Worm (Caenorhabditis elegans) whole organism, young adult: ENCODE results near the gene dhhc-4.

Source experiments
- B0035.1 ChIP-seq: sonication (generic microtip); optimal IDR thresholded peaks from 2 replicates; lab custom pipeline; 2016; ENCODE audit warnings: missing genetic modification characterization, mild to moderate bottlenecking, missing compliant biosample characterization, missing genotype, missing genetic modification reagents
- F10E7.11 ChIP-seq: sonication (generic microtip); optimal IDR thresholded peaks from 2 replicates; lab custom pipeline; 2017; ENCODE audit warnings: mild to moderate bottlenecking, missing genetic modification characterization, moderate library complexity, missing compliant biosample characterization
- F23B12.7 ChIP-seq: sonication (generic microtip); optimal IDR thresholded peaks from 2 replicates; lab custom pipeline; 2017; ENCODE audit warnings: missing genetic modification characterization, mild to moderate bottlenecking, missing compliant biosample characterization, antibody characterized with exemption, moderate library complexity; ENCODE audit not compliant: insufficient read depth
- F33H1.4 ChIP-seq: fragments of 200-800 bp; sonication (Bioruptor generic); IDR thresholded peaks from 2 replicates; pipeline ENCODE4 v1.3.6; 2022; ENCODE audit warnings: missing genetic modification reagents, missing genetic modification characterization, missing compliant biosample characterization
- T07F8.4 ChIP-seq: sonication (generic microtip); optimal IDR thresholded peaks from 2 replicates; lab custom pipeline; 2016; ENCODE audit warnings: mild to moderate bottlenecking, missing genetic modification characterization, moderate library complexity, missing compliant biosample characterization
- Y53F4B.3 ChIP-seq: fragments of 200-800 bp; sonication (Bioruptor generic); IDR thresholded peaks from 2 replicates; pipeline ENCODE4 v1.3.6; 2022; ENCODE audit warnings: missing genetic modification reagents, missing genetic modification characterization, missing compliant biosample characterization
- Y67H2A.10 ChIP-seq: fragments of 200-800 bp; sonication (Bioruptor generic); conservative IDR thresholded peaks from 2 replicates; pipeline ENCODE4 v1.3.6; 2022; ENCODE audit warnings: missing genetic modification reagents, missing genetic modification characterization, missing compliant biosample characterization
- Y95B8A.8 ChIP-seq: fragments of 200-800 bp; sonication (Bioruptor generic); IDR thresholded peaks from 2 replicates; pipeline ENCODE4 v1.3.6; 2022; ENCODE audit warnings: missing genetic modification reagents, missing genetic modification characterization, missing compliant biosample characterization
- aptf-2 ChIP-seq: fragments of 200-800 bp; sonication (Bioruptor generic); conservative IDR thresholded peaks from 2 replicates; pipeline ENCODE4 v1.3.6; 2022; ENCODE audit warnings: missing genetic modification reagents, missing genetic modification characterization, missing compliant biosample characterization
- atf-7 ChIP-seq: sonication (generic microtip); optimal IDR thresholded peaks from 2 replicates; lab custom pipeline; 2017; ENCODE audit warnings: mild to moderate bottlenecking, missing genetic modification characterization, missing compliant biosample characterization
- attf-3 ChIP-seq: fragments of 200-800 bp; sonication (Bioruptor generic); conservative IDR thresholded peaks from 2 replicates; pipeline ENCODE4 v1.3.6; 2022; ENCODE audit warnings: missing genetic modification reagents, missing genetic modification characterization, missing compliant biosample characterization
- bed-2 ChIP-seq: fragments of 200-800 bp; sonication (Bioruptor generic); IDR thresholded peaks from 2 replicates; pipeline ENCODE4 v1.3.6; 2022; ENCODE audit warnings: missing genetic modification reagents, missing genetic modification characterization, missing compliant biosample characterization
- ccch-3 ChIP-seq: fragments of 200-800 bp; sonication (Bioruptor generic); optimal IDR thresholded peaks from 2 replicates; lab custom pipeline; 2018; ENCODE audit warnings: mild to moderate bottlenecking, missing genetic modification characterization, missing compliant biosample characterization
- cebp-1 ChIP-seq, 2 experiments: fragments of 200-800 bp in 1 of 2; sonication (Bioruptor generic) in 1 of 2; sonication (generic microtip) in 1 of 2; IDR thresholded peaks in 1 of 2; optimal IDR thresholded peaks in 1 of 2; 2 replicates each; pipeline versions ENCODE4 v1.3.6 to Lab custom; 2017 to 2022; ENCODE audit warnings: missing compliant biosample characterization in 2 of 2, missing genetic modification characterization in 2 of 2, mild to moderate bottlenecking in 1 of 2, missing genetic modification reagents in 1 of 2, moderate library complexity in 1 of 2
- cebp-2 ChIP-seq: fragments of 200-800 bp; sonication (Bioruptor generic); IDR thresholded peaks from 2 replicates; pipeline ENCODE4 v1.3.6; 2022; ENCODE audit warnings: missing genetic modification characterization, missing compliant biosample characterization
- ceh-100 ChIP-seq: fragments of 200-800 bp; sonication (Bioruptor generic); IDR thresholded peaks from 2 replicates; pipeline ENCODE4 v1.3.6; 2022; ENCODE audit warnings: missing genetic modification reagents, missing genetic modification characterization, missing compliant biosample characterization
- ceh-58 ChIP-seq: fragments of 200-800 bp; sonication (Bioruptor generic); IDR thresholded peaks from 2 replicates; pipeline ENCODE4 v1.3.6; 2022; ENCODE audit warnings: missing genetic modification characterization, missing compliant biosample characterization
- dox-1 ChIP-seq: fragments of 200-800 bp; sonication (Bioruptor generic); IDR thresholded peaks from 2 replicates; pipeline ENCODE4 v1.3.6; 2022; ENCODE audit warnings: missing genetic modification reagents, missing genetic modification characterization, missing compliant biosample characterization
- efl-1 ChIP-seq: fragments of 150-350 bp; optimal IDR thresholded peaks from 2 replicates; lab custom pipeline; 2014; ENCODE audit warnings: missing biosample characterization, missing genetic modification reagents, missing genetic modification characterization
- ets-4 ChIP-seq: fragments of 200-800 bp; sonication (Bioruptor generic); optimal IDR thresholded peaks from 2 replicates; lab custom pipeline; 2018; ENCODE audit warnings: mild to moderate bottlenecking, missing genetic modification characterization, missing compliant biosample characterization
- hlh-12 ChIP-seq: sonication (generic microtip); optimal IDR thresholded peaks from 2 replicates; lab custom pipeline; 2016; ENCODE audit warnings: missing genetic modification characterization, missing compliant biosample characterization
- hmg-1.2 ChIP-seq: fragments of 200-800 bp; sonication (Bioruptor generic); IDR thresholded peaks from 2 replicates; pipeline ENCODE4 v1.3.6; 2022; ENCODE audit warnings: missing genetic modification reagents, missing genetic modification characterization, missing compliant biosample characterization
- let-526 ChIP-seq: fragments of 200-800 bp; sonication (Bioruptor generic); IDR thresholded peaks from 2 replicates; pipeline ENCODE4 v1.3.6; 2022; ENCODE audit warnings: missing genetic modification reagents, missing genetic modification characterization, missing compliant biosample characterization
- lin-54 ChIP-seq: fragments of 200-800 bp; sonication (Bioruptor generic); optimal IDR thresholded peaks from 2 replicates; lab custom pipeline; 2018; ENCODE audit warnings: mild to moderate bottlenecking, missing genetic modification characterization, missing compliant biosample characterization
- lir-1 ChIP-seq: fragments of 200-800 bp; sonication (Bioruptor generic); conservative IDR thresholded peaks from 2 replicates; pipeline ENCODE4 v1.3.6; 2022; ENCODE audit warnings: missing genetic modification reagents, missing genetic modification characterization, missing compliant biosample characterization
- madf-10 ChIP-seq: sonication (generic microtip); optimal IDR thresholded peaks from 2 replicates; lab custom pipeline; 2016; ENCODE audit warnings: mild to moderate bottlenecking, missing genetic modification characterization, missing compliant biosample characterization
- mel-28 ChIP-seq: sonication (generic microtip); optimal IDR thresholded peaks from 2 replicates; lab custom pipeline; 2016; ENCODE audit warnings: borderline replicate concordance, mild to moderate bottlenecking, missing genetic modification characterization, missing compliant biosample characterization
- mes-4 ChIP-seq: sonication (generic microtip); optimal IDR thresholded peaks from 2 replicates; lab custom pipeline; 2016; ENCODE audit warnings: missing genotype, missing genetic modification characterization, missing compliant biosample characterization
- nfyb-1 ChIP-seq: fragments of 200-800 bp; sonication (Bioruptor generic); IDR thresholded peaks from 2 replicates; pipeline ENCODE4 v1.3.6; 2022; ENCODE audit warnings: missing genetic modification reagents, missing genetic modification characterization, missing compliant biosample characterization
- nhr-27 ChIP-seq: fragments of 200-800 bp; sonication (Bioruptor generic); optimal IDR thresholded peaks from 2 replicates; lab custom pipeline; 2018; ENCODE audit warnings: mild to moderate bottlenecking, missing genetic modification characterization, moderate library complexity, missing compliant biosample characterization
- nhr-80 ChIP-seq: sonication (generic microtip); optimal IDR thresholded peaks from 2 replicates; lab custom pipeline; 2016; ENCODE audit warnings: missing genetic modification characterization, missing compliant biosample characterization
- pha-4 ChIP-seq: fragments of 150-350 bp; sonication (generic microtip); optimal IDR thresholded peaks from 2 replicates; lab custom pipeline; 2014; ENCODE audit warnings: missing biosample characterization, missing genetic modification reagents, missing genetic modification characterization
- rcor-1 ChIP-seq: fragments of 200-800 bp; sonication (Bioruptor generic); IDR thresholded peaks from 2 replicates; pipeline ENCODE4 v1.3.6; 2022; ENCODE audit warnings: missing genetic modification reagents, missing genetic modification characterization, missing compliant biosample characterization
- sea-2 ChIP-seq: fragments of 200-800 bp; sonication (Bioruptor generic); IDR thresholded peaks from 2 replicates; pipeline ENCODE4 v1.3.6; 2022; ENCODE audit warnings: missing genetic modification characterization, missing compliant biosample characterization
- snpc-3.4 ChIP-seq: sonication (generic microtip); optimal IDR thresholded peaks from 2 replicates; lab custom pipeline; 2017; ENCODE audit warnings: missing genetic modification characterization, mild to moderate bottlenecking, missing compliant biosample characterization, antibody characterized with exemption, moderate library complexity, missing genotype, missing genetic modification reagents
- somi-1 ChIP-seq: fragments of 200-800 bp; sonication (Bioruptor generic); optimal IDR thresholded peaks from 2 replicates; lab custom pipeline; 2018; ENCODE audit warnings: mild to moderate bottlenecking, missing genetic modification characterization, missing compliant biosample characterization
- tbx-9 ChIP-seq: sonication (generic microtip); optimal IDR thresholded peaks from 2 replicates; lab custom pipeline; 2016; ENCODE audit warnings: borderline replicate concordance, missing genetic modification characterization, inconsistent platforms, missing compliant biosample characterization
- unc-130 ChIP-seq: sonication (generic microtip); optimal IDR thresholded peaks from 2 replicates; lab custom pipeline; 2016; ENCODE audit warnings: missing genetic modification reagents, missing genetic modification characterization, missing compliant biosample characterization
- ztf-22 ChIP-seq: fragments of 200-800 bp; sonication (Bioruptor generic); optimal IDR thresholded peaks from 2 replicates; lab custom pipeline; 2018; ENCODE audit warnings: mild to moderate bottlenecking, missing genetic modification characterization, moderate library complexity, missing compliant biosample characterization
- ztf-26 ChIP-seq: sonication (generic microtip); optimal IDR thresholded peaks from 2 replicates; lab custom pipeline; 2017; ENCODE audit warnings: missing genetic modification characterization, missing compliant biosample characterization
- ztf-3 ChIP-seq: fragments of 200-800 bp; sonication (Bioruptor generic); optimal IDR thresholded peaks from 2 replicates; lab custom pipeline; 2018; ENCODE audit warnings: mild to moderate bottlenecking, missing genetic modification characterization, missing compliant biosample characterization
- ztf-6 ChIP-seq: fragments of 200-800 bp; sonication (Bioruptor generic); IDR thresholded peaks from 2 replicates; pipeline ENCODE4 v1.3.6; 2022; ENCODE audit warnings: missing genetic modification reagents, missing genetic modification characterization, missing compliant biosample characterization

dhhc-4 gene

DNA sequence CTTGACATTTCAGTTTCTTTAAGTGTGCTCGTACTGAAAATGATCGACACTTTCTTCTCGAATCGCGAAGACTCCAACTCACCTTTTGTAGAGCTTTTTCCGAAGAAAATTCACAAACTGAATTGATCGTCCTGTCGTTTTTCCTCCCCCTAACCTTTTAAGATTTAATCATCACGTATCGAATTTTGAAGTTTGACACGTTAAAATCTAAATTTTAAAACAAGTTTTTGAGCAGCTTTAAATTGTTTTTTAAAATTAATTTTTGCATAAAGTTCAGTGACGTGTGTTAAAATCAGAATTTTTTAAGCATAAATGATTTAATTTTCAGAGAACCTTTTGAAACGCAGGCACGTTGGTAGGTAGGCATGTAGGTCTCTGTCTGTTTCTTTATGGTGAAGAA, 23.7 kb upstream of the dhhc-4 start, which contains the start of gene alg-4:
Gene alg-4, minus strand, starts transcription at position 101 of the 400 bp plus-strand sequence.
- no peak for TF ChIP-seq somi-1 (GFP tag; lab: Kevin White, UChicago)
- no peak for TF ChIP-seq ztf-26 (tag; lab: Kevin White, UChicago)
- no peak for TF ChIP-seq lin-54 (GFP tag; lab: Kevin White, UChicago)
- TF ChIP-seq Y67H2A.10 (GFP tag; lab: Robert Waterston, UW), result no peak
- no peak for TF ChIP-seq ztf-6 (GFP tag; lab: Robert Waterston, UW)
- TF ChIP-seq mel-28 (tag; lab: Kevin White, UChicago), result no peak
- no peak for TF ChIP-seq sea-2 (GFP tag; lab: Robert Waterston, UW)
- TF ChIP-seq efl-1 (GFP tag; lab: Kevin White, UChicago), result no peak
- TF ChIP-seq hlh-12, result no peak
- no peak for TF ChIP-seq B0035.1 (tag; lab: Kevin White, UChicago)
- no peak for TF ChIP-seq dox-1
- no peak for TF ChIP-seq aptf-2 (GFP tag; lab: Robert Waterston, UW)
- no peak for TF ChIP-seq cebp-1 (GFP tag; IDR thresholded peaks at IDR 0.05; lab: Robert Waterston, UW)
- no peak for TF ChIP-seq cebp-1 (tag; optimal IDR thresholded peaks at IDR 0.05; lab: Kevin White, UChicago)
- TF ChIP-seq tbx-9, result no peak
- no peak for TF ChIP-seq F10E7.11
- no peak for TF ChIP-seq unc-130 (GFP tag; lab: Kevin White, UChicago)
- no peak for TF ChIP-seq ceh-100 (GFP tag; lab: Robert Waterston, UW)

DNA sequence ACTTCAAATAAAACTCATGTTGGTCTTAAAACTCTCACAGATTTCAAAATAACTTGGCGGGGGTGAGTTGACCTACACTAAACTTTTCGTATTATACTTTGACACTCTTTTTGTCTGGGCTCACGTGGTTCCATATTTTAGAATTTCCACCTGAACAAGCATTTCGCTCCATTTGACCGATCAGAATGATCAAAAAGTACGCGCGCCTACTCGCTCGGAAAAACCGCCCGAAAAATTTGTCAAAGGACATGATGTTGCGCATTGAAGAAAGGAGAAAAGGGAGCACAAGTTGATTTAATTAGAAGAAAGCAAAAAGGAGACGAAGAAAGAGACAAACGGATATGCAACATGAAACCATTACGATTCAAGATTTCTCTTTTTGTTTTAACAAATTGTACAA, 18.7 kb upstream of the dhhc-4 start:
- TF ChIP-seq ztf-3 (no peak), ztf-22 (GFP tag; lab: Kevin White, UChicago) (no peak), T07F8.4 (tag; lab: Kevin White, UChicago) (no peak), ceh-100 (GFP tag; lab: Robert Waterston, UW) (no peak), ceh-58 (GFP tag; lab: Robert Waterston, UW) (no peak), nhr-27 (tag; lab: Kevin White, UChicago) (no peak), F33H1.4 (no peak), Y53F4B.3 (no peak), snpc-3.4 (tag; lab: Kevin White, UChicago) (no peak)

DNA sequence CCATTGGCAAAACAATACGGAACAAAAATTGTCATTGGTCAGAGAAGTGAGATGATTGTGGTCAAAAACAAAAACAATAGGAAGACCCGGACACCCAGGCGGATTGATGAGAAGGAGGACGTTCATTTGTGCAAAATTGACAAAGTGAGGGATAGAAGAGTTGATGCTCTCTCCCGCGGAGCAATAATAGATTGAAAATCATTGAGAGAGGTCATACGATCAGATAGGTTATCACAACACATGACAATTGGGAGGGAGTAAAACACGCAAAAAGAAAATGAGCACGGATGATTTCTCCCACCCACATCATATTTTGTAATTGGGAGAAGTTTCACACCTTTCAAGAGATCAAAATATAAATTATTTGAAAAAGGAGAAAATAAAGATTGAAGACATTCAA, 18.0 kb upstream of the dhhc-4 start:
- TF ChIP-seq ztf-3 (no peak), ztf-26 (tag; lab: Kevin White, UChicago) (no peak), F23B12.7 (no peak), ets-4 (GFP tag; lab: Kevin White, UChicago) (no peak), ztf-6 (GFP tag; lab: Robert Waterston, UW) (no peak), Y67H2A.10 (GFP tag; lab: Robert Waterston, UW) (no peak), madf-10 (tag; lab: Kevin White, UChicago) (no peak)

DNA sequence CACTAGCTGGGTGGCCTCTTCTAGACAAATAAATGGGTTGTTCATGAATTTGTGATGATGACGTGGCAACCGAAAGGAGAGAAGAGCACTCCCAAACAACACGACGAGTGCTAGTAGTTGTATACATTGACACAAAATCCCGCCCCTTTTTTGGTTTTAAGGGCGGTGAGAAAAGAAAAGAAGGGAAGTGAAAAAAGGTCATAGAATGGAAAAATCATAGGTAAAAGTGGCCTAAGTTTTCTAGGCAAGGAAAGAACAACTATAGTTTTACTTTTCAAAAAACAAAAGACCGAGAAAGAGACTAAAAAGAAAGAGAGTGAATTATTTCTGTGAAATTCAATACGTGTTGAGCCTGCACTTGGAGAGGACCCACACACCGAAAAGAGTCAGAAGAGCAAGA, 11.2 kb upstream of the dhhc-4 start, which contains the start of gene ZK757.2:
Gene ZK757.2, minus strand, starts transcription at position 101 of the 400 bp plus-strand sequence.
- no peak for TF ChIP-seq mes-4 (tag; lab: Kevin White, UChicago)
- no peak for TF ChIP-seq Y95B8A.8 (GFP tag; lab: Robert Waterston, UW)
- no peak for TF ChIP-seq lir-1 (GFP tag; lab: Robert Waterston, UW)
- no peak for TF ChIP-seq attf-3 (GFP tag; lab: Robert Waterston, UW)
- no peak for TF ChIP-seq nfyb-1 (GFP tag; lab: Robert Waterston, UW)
- TF ChIP-seq cebp-2, result no peak
- no peak for TF ChIP-seq ztf-3
- TF ChIP-seq B0035.1 (tag; lab: Kevin White, UChicago), result no peak
- TF ChIP-seq ccch-3 (GFP tag; lab: Kevin White, UChicago), result no peak
- no peak for TF ChIP-seq let-526 (GFP tag; lab: Robert Waterston, UW)
- no peak for TF ChIP-seq bed-2 (GFP tag; lab: Robert Waterston, UW)
- TF ChIP-seq F23B12.7, result no peak
- TF ChIP-seq F10E7.11, result no peak
- TF ChIP-seq nhr-80 (tag; lab: Kevin White, UChicago), result no peak
- no peak for TF ChIP-seq pha-4 (tag; lab: Kevin White, UChicago)
- TF ChIP-seq rcor-1 (GFP tag; lab: Robert Waterston, UW), result no peak
- TF ChIP-seq atf-7 (tag; lab: Kevin White, UChicago), result no peak
- TF ChIP-seq hmg-1.2 (GFP tag; lab: Robert Waterston, UW), result no peak
